Worm (Caenorhabditis elegans) whole organism, young adult: Measurements from ENCODE around the gene srh-180.
A peak's percentile ranks its signal among the peaks of the same experiment; 100 is the strongest.
"Not testable (repeated sequence)": the region's sequence is repeated elsewhere in the genome, so short reads cannot be mapped to it uniquely, and the experiment has no call there.

Source experiments
- B0261.1 ChIP-seq: sonication (generic microtip); optimal IDR thresholded peaks from 2 replicates; lab custom pipeline; 2016; ENCODE audit warnings: mild to moderate bottlenecking, missing genetic modification characterization, moderate library complexity, missing compliant biosample characterization
- D2030.7 ChIP-seq: fragments of 200-800 bp; sonication (Bioruptor generic); IDR thresholded peaks from 2 replicates; pipeline ENCODE4 v1.3.6; 2022; ENCODE audit warnings: missing genetic modification reagents, missing genetic modification characterization, missing compliant biosample characterization
- F22D6.2 ChIP-seq: sonication (generic microtip); optimal IDR thresholded peaks from 2 replicates; lab custom pipeline; 2016; ENCODE audit warnings: mild to moderate bottlenecking, missing genetic modification characterization, missing compliant biosample characterization
- F23B12.7 ChIP-seq: sonication (generic microtip); optimal IDR thresholded peaks from 2 replicates; lab custom pipeline; 2017; ENCODE audit warnings: missing genetic modification characterization, mild to moderate bottlenecking, missing compliant biosample characterization, antibody characterized with exemption, moderate library complexity; ENCODE audit not compliant: insufficient read depth
- F49E8.2 ChIP-seq: sonication (generic microtip); optimal IDR thresholded peaks from 3 replicates; lab custom pipeline; 2017; ENCODE audit warnings: missing genetic modification characterization, mild to moderate bottlenecking, missing compliant biosample characterization, antibody characterized with exemption, moderate library complexity; ENCODE audit not compliant: insufficient read depth
- K12H6.12 ChIP-seq: fragments of 200-800 bp; sonication (Bioruptor generic); optimal IDR thresholded peaks from 2 replicates; lab custom pipeline; 2018; ENCODE audit warnings: mild to moderate bottlenecking, missing genetic modification characterization, missing compliant biosample characterization
- Y67H2A.10 ChIP-seq: fragments of 200-800 bp; sonication (Bioruptor generic); conservative IDR thresholded peaks from 2 replicates; pipeline ENCODE4 v1.3.6; 2022; ENCODE audit warnings: missing genetic modification reagents, missing genetic modification characterization, missing compliant biosample characterization
- akir-1 ChIP-seq: fragments of 200-800 bp; sonication (Bioruptor generic); optimal IDR thresholded peaks from 2 replicates; lab custom pipeline; 2018; ENCODE audit warnings: mild to moderate bottlenecking, missing genetic modification characterization, moderate library complexity, missing compliant biosample characterization
- aptf-2 ChIP-seq: fragments of 200-800 bp; sonication (Bioruptor generic); conservative IDR thresholded peaks from 2 replicates; pipeline ENCODE4 v1.3.6; 2022; ENCODE audit warnings: missing genetic modification reagents, missing genetic modification characterization, missing compliant biosample characterization
- athp-1 ChIP-seq: sonication (generic microtip); optimal IDR thresholded peaks from 2 replicates; lab custom pipeline; 2017; ENCODE audit warnings: mild to moderate bottlenecking, missing genetic modification characterization, missing compliant biosample characterization
- cebp-2 ChIP-seq: fragments of 200-800 bp; sonication (Bioruptor generic); IDR thresholded peaks from 2 replicates; pipeline ENCODE4 v1.3.6; 2022; ENCODE audit warnings: missing genetic modification characterization, missing compliant biosample characterization
- ceh-27 ChIP-seq: fragments of 200-800 bp; sonication (Bioruptor generic); optimal IDR thresholded peaks from 2 replicates; lab custom pipeline; 2018; ENCODE audit warnings: mild to moderate bottlenecking, missing genetic modification characterization, moderate library complexity, missing compliant biosample characterization
- ceh-91 ChIP-seq: fragments of 200-800 bp; sonication (Bioruptor generic); IDR thresholded peaks from 2 replicates; pipeline ENCODE4 v1.3.6; 2022; ENCODE audit warnings: missing genetic modification reagents, missing genetic modification characterization, missing compliant biosample characterization
- chd-7 ChIP-seq: sonication (generic microtip); optimal IDR thresholded peaks from 2 replicates; lab custom pipeline; 2016; ENCODE audit warnings: mild to moderate bottlenecking, missing genetic modification characterization, moderate library complexity, missing compliant biosample characterization
- die-1 ChIP-seq: sonication (generic microtip); optimal IDR thresholded peaks from 2 replicates; lab custom pipeline; 2016; ENCODE audit warnings: missing genotype, mild to moderate bottlenecking, missing genetic modification characterization, missing compliant biosample characterization
- dox-1 ChIP-seq: fragments of 200-800 bp; sonication (Bioruptor generic); IDR thresholded peaks from 2 replicates; pipeline ENCODE4 v1.3.6; 2022; ENCODE audit warnings: missing genetic modification reagents, missing genetic modification characterization, missing compliant biosample characterization
- dpl-1 ChIP-seq: fragments of 150-350 bp; optimal IDR thresholded peaks from 2 replicates; lab custom pipeline; 2014; ENCODE audit warnings: missing biosample characterization, missing genetic modification reagents, missing genetic modification characterization
- egl-18 ChIP-seq: fragments of 200-800 bp; sonication (Bioruptor generic); IDR thresholded peaks from 2 replicates; pipeline ENCODE4 v1.3.6; 2022; ENCODE audit warnings: missing genetic modification reagents, missing genetic modification characterization, missing compliant biosample characterization
- egrh-3 ChIP-seq: fragments of 200-800 bp; sonication (Bioruptor generic); IDR thresholded peaks from 2 replicates; pipeline ENCODE4 v1.3.6; 2022; ENCODE audit warnings: missing genetic modification reagents, missing genetic modification characterization, missing compliant biosample characterization
- hmg-1.2 ChIP-seq: fragments of 200-800 bp; sonication (Bioruptor generic); IDR thresholded peaks from 2 replicates; pipeline ENCODE4 v1.3.6; 2022; ENCODE audit warnings: missing genetic modification reagents, missing genetic modification characterization, missing compliant biosample characterization
- hsf-1 ChIP-seq: fragments of 200-800 bp; sonication (Bioruptor generic); IDR thresholded peaks from 2 replicates; pipeline ENCODE4 v1.3.6; 2022; ENCODE audit warnings: missing genetic modification reagents, missing genetic modification characterization, missing compliant biosample characterization
- lin-26 ChIP-seq: fragments of 200-800 bp; sonication (Bioruptor generic); IDR thresholded peaks from 2 replicates; pipeline ENCODE4 v1.3.6; 2022; ENCODE audit warnings: missing genetic modification reagents, missing genetic modification characterization, missing compliant biosample characterization
- lir-1 ChIP-seq: fragments of 200-800 bp; sonication (Bioruptor generic); conservative IDR thresholded peaks from 2 replicates; pipeline ENCODE4 v1.3.6; 2022; ENCODE audit warnings: missing genetic modification reagents, missing genetic modification characterization, missing compliant biosample characterization
- madf-10 ChIP-seq: sonication (generic microtip); optimal IDR thresholded peaks from 2 replicates; lab custom pipeline; 2016; ENCODE audit warnings: mild to moderate bottlenecking, missing genetic modification characterization, missing compliant biosample characterization
- mcd-1 ChIP-seq: fragments of 200-800 bp; sonication (Bioruptor generic); IDR thresholded peaks from 2 replicates; pipeline ENCODE4 v1.3.6; 2022; ENCODE audit warnings: missing genetic modification reagents, missing genetic modification characterization, missing compliant biosample characterization
- mel-28 ChIP-seq: sonication (generic microtip); optimal IDR thresholded peaks from 2 replicates; lab custom pipeline; 2016; ENCODE audit warnings: borderline replicate concordance, mild to moderate bottlenecking, missing genetic modification characterization, missing compliant biosample characterization
- nfya-1 ChIP-seq: sonication (generic microtip); optimal IDR thresholded peaks from 2 replicates; lab custom pipeline; 2017; ENCODE audit warnings: antibody characterized with exemption, missing compliant biosample characterization, missing genetic modification characterization, borderline replicate concordance; ENCODE audit not compliant: insufficient read depth
- nhr-80 ChIP-seq: sonication (generic microtip); optimal IDR thresholded peaks from 2 replicates; lab custom pipeline; 2016; ENCODE audit warnings: missing genetic modification characterization, missing compliant biosample characterization
- nhr-90 ChIP-seq: sonication (generic microtip); optimal IDR thresholded peaks from 2 replicates; lab custom pipeline; 2016; ENCODE audit warnings: missing genotype, mild to moderate bottlenecking, missing genetic modification characterization, missing compliant biosample characterization
- pbrm-1 ChIP-seq: fragments of 200-800 bp; sonication (Bioruptor generic); IDR thresholded peaks from 2 replicates; pipeline ENCODE4 v1.3.6; 2022; ENCODE audit warnings: missing genetic modification reagents, missing genetic modification characterization, missing compliant biosample characterization
- rpc-1 ChIP-seq, 2 experiments: fragments of 150-350 bp in 1 of 2; sonication (generic microtip) in 1 of 2; optimal IDR thresholded peaks; 2 replicates each; lab custom pipeline; 2014 to 2018; ENCODE audit warnings: missing biosample characterization in 1 of 2, missing genetic modification characterization in 1 of 2, missing genetic modification reagents in 1 of 2, missing genotype in 1 of 2
- snpc-4 ChIP-seq, 5 experiments: fragments of 150-350 bp in 1 of 5; sonication (generic microtip) in 4 of 5; optimal IDR thresholded peaks; 2 replicates each; lab custom pipeline; 2014 to 2018; ENCODE audit warnings: missing genetic modification characterization in 5 of 5, missing biosample characterization in 3 of 5, antibody characterized with exemption in 2 of 5, mild to moderate bottlenecking in 2 of 5, missing compliant biosample characterization in 2 of 5, missing genotype in 2 of 5, moderate library complexity in 2 of 5, missing genetic modification reagents in 1 of 5
- tbp1 ChIP-seq: fragments of 200-800 bp; sonication (Bioruptor generic); optimal IDR thresholded peaks from 2 replicates; lab custom pipeline; 2018; ENCODE audit warnings: mild to moderate bottlenecking, missing genetic modification characterization, missing compliant biosample characterization
- zim-3 ChIP-seq: sonication (generic microtip); optimal IDR thresholded peaks from 2 replicates; lab custom pipeline; 2017; ENCODE audit warnings: mild to moderate bottlenecking, missing genetic modification characterization, moderate library complexity, missing compliant biosample characterization
- ztf-18 ChIP-seq: sonication (generic microtip); optimal IDR thresholded peaks from 2 replicates; lab custom pipeline; 2016; ENCODE audit warnings: missing genotype, mild to moderate bottlenecking, missing genetic modification characterization, missing compliant biosample characterization
- ztf-25 ChIP-seq: fragments of 200-800 bp; sonication (Bioruptor generic); IDR thresholded peaks from 2 replicates; pipeline ENCODE4 v1.3.6; 2022; ENCODE audit warnings: missing genetic modification reagents, missing genetic modification characterization, missing compliant biosample characterization
- ztf-3 ChIP-seq: fragments of 200-800 bp; sonication (Bioruptor generic); optimal IDR thresholded peaks from 2 replicates; lab custom pipeline; 2018; ENCODE audit warnings: mild to moderate bottlenecking, missing genetic modification characterization, missing compliant biosample characterization

The srh-180 gene

ce11 chrV:16338287-16339092 lies 21.1 kb downstream of the srh-180 start, which contains the start of gene slc-9B.2 (continued):
- peak; percentile 48 for TF ChIP-seq hmg-1.2 (GFP tag; lab: Robert Waterston, UW)
- peak; percentile 60 for TF ChIP-seq ztf-18 (tag; lab: Kevin White, UChicago)
- peak; percentile 23 for TF ChIP-seq chd-7 (tag; lab: Kevin White, UChicago)

ce11 chrV:16341497-16342257 lies 24.3 kb downstream of the srh-180 start:
- TF ChIP-seq ztf-25 (GFP tag; lab: Robert Waterston, UW) (0 out of 2 replicates have a peak, but pooled peaks have one; percentile 2), pbrm-1 (GFP tag; lab: Robert Waterston, UW) (0 out of 2 replicates have a peak, but pooled peaks have one; percentile 43), tbp1 (GFP tag; lab: Kevin White, UChicago) (peak; percentile 82), mcd-1 (GFP tag; lab: Robert Waterston, UW) (0 out of 2 replicates have a peak, but pooled peaks have one; percentile 40), D2030.7 (GFP tag; lab: Robert Waterston, UW) (0 out of 2 replicates have a peak, but pooled peaks have one; percentile 34), egrh-3 (GFP tag; lab: Robert Waterston, UW) (0 out of 2 replicates have a peak, but pooled peaks have one; percentile 17), die-1 (peak; percentile 13), hsf-1 (0 out of 2 replicates have a peak, but pooled peaks have one; percentile 12), dox-1 (GFP tag; lab: Robert Waterston, UW) (0 out of 2 replicates have a peak, but pooled peaks have one; percentile 35), madf-10 (peak; percentile 10), cebp-2 (GFP tag; lab: Robert Waterston, UW) (0 out of 2 replicates have a peak, but pooled peaks have one; percentile 64), rpc-1 (optimal IDR thresholded peaks at IDR 0.05; lab: Kevin White, UChicago) (peak; percentile 54), rpc-1 (tag; optimal IDR thresholded peaks at IDR 0.05; lab: Kevin White, UChicago) (peak; percentile 72), ztf-18 (tag; lab: Kevin White, UChicago) (peak; percentile 34), hmg-1.2 (GFP tag; lab: Robert Waterston, UW) (peak; percentile 33; the same call in 1 of the 2 replicates), lin-26 (GFP tag; lab: Robert Waterston, UW) (peak; percentile 36; the same call in 1 of the 2 replicates), F49E8.2 (tag; lab: Kevin White, UChicago) (peak; percentile 0), snpc-4 (tag; optimal IDR thresholded peaks at IDR 0.05; lab: Kevin White, UChicago) (peak in 2 of 4 experiments; percentile 77 to 81), B0261.1 (tag; lab: Kevin White, UChicago) (peak; percentile 67), nhr-90 (peak; percentile 10)
- not testable (repeated sequence) for TF ChIP-seq snpc-4 (GFP tag; optimal IDR thresholded peaks at IDR 0.05; lab: Kevin White, UChicago)

- no peak for TF ChIP-seq dpl-1
- peak; percentile 24 for TF ChIP-seq nhr-80 (tag; lab: Kevin White, UChicago)
- TF ChIP-seq ztf-25 (GFP tag; lab: Robert Waterston, UW), result no peak
Observed at ce11 chrV:16342258-16342618, 24.9 kb downstream of the srh-180 start, which contains the start of gene nhr-193. Gene nhr-193, plus strand, starts transcription at chrV:16342308.

ce11 chrV:16346406-16347108 lies 29.2 kb downstream of the srh-180 start, which contains the start of the genes W08G11.5 and W08G11.1:
Gene W08G11.5, minus strand, starts transcription at chrV:16346506.
Gene W08G11.1, plus strand, starts transcription at chrV:16347058.
- TF ChIP-seq athp-1 (tag; lab: Kevin White, UChicago), result no peak
- no peak for TF ChIP-seq ceh-27 (GFP tag; lab: Kevin White, UChicago)
- no peak for TF ChIP-seq zim-3
- TF ChIP-seq nfya-1, result no peak
- no peak for TF ChIP-seq F23B12.7 (tag; lab: Kevin White, UChicago)
- TF ChIP-seq lir-1 (GFP tag; lab: Robert Waterston, UW), result no peak
- TF ChIP-seq Y67H2A.10 (GFP tag; lab: Robert Waterston, UW), result no peak
- no peak for TF ChIP-seq K12H6.12 (tag; lab: Kevin White, UChicago)
- TF ChIP-seq akir-1 (GFP tag; lab: Kevin White, UChicago), result no peak
- no peak for TF ChIP-seq ceh-91
- no peak for TF ChIP-seq F22D6.2 (tag; lab: Kevin White, UChicago)
- TF ChIP-seq egl-18 (GFP tag; lab: Robert Waterston, UW), result no peak
- TF ChIP-seq ztf-3 (GFP tag; lab: Kevin White, UChicago), result no peak
- no peak for TF ChIP-seq aptf-2 (GFP tag; lab: Robert Waterston, UW)
- TF ChIP-seq madf-10, result no peak
- no peak for TF ChIP-seq mel-28
- TF ChIP-seq cebp-2 (GFP tag; lab: Robert Waterston, UW), result no peak
